Fruit fly (Drosophila melanogaster): ENCODE measurements around the gene PIG-K.
A peak's percentile ranks its signal among the peaks of the same experiment; 100 is the strongest.

The PIG-K gene

dm6 chrX:1963591-1964216, 45.5 kb downstream of the PIG-K start:
- TF ChIP-seq CG4730 (GFP tag; IDR thresholded peaks at IDR 0.05) (peak; percentile 94), run (tag; optimal IDR thresholded peaks at IDR 0.05) (peak; percentile 83), CG11695 (GFP tag; IDR thresholded peaks at IDR 0.05) (peak; percentile 93), ems (GFP tag; optimal IDR thresholded peaks at IDR 0.05) (peak; percentile 95), Hr3 (GFP tag; optimal IDR thresholded peaks at IDR 0.05) (peak; percentile 94), toy (GFP tag; IDR thresholded peaks at IDR 0.05) (peak; percentile 86), B-H1 (GFP tag; IDR thresholded peaks at IDR 0.05) (peak; percentile 94), CG17186 (GFP tag; optimal IDR thresholded peaks at IDR 0.05) (peak; percentile 60), pum (GFP tag; optimal IDR thresholded peaks at IDR 0.05) (peak; percentile 95), CG14860 (GFP tag; IDR thresholded peaks at IDR 0.05; ENCODE audit: partially characterized antibody) (no peak), psq (GFP tag; optimal IDR thresholded peaks at IDR 0.05) (peak; percentile 72), CG18619 (GFP tag; optimal IDR thresholded peaks at IDR 0.05) (peak; percentile 91), Bdp1 (GFP tag; optimal IDR thresholded peaks at IDR 0.05) (peak; percentile 80), CG7928 (GFP tag; optimal IDR thresholded peaks at IDR 0.05) (peak; percentile 71), CG1233 (GFP tag; optimal IDR thresholded peaks at IDR 0.05) (peak; percentile 93), fd64A (GFP tag; optimal IDR thresholded peaks at IDR 0.05) (peak; percentile 91), phol (tag; optimal IDR thresholded peaks at IDR 0.05) (peak; percentile 92), stc (GFP tag; IDR thresholded peaks at IDR 0.05) (peak; percentile 94), CG10366 (GFP tag; IDR thresholded peaks at IDR 0.05) (peak; percentile 97), dysf (GFP tag; IDR thresholded peaks at IDR 0.05) (peak; percentile 97), CG17568 (GFP tag; optimal IDR thresholded peaks at IDR 0.05) (peak; percentile 88), MTF-1 (GFP tag; optimal IDR thresholded peaks at IDR 0.05; ENCODE audit: borderline replicate concordance) (peak; percentile 89), CG4404 (GFP tag; IDR thresholded peaks at IDR 0.05) (peak; percentile 81), nmo (GFP tag; optimal IDR thresholded peaks at IDR 0.05) (peak; percentile 94), CG13123 (GFP tag; optimal IDR thresholded peaks at IDR 0.05) (peak; percentile 86), CG12391 (tag; optimal IDR thresholded peaks at IDR 0.05) (peak; percentile 90), CG33213 (GFP tag; optimal IDR thresholded peaks at IDR 0.05) (peak; percentile 92), lbe (GFP tag; optimal IDR thresholded peaks at IDR 0.05) (no peak), CG11456 (GFP tag; IDR thresholded peaks at IDR 0.05) (peak; percentile 95), crol (GFP tag; IDR thresholded peaks at IDR 0.05) (peak; percentile 70), fd96Cb (tag; optimal IDR thresholded peaks at IDR 0.05) (peak; percentile 95), dm (GFP tag; optimal IDR thresholded peaks at IDR 0.05) (peak; percentile 81), CG9876 (GFP tag; optimal IDR thresholded peaks at IDR 0.05) (peak; percentile 83), HmgZ (tag; optimal IDR thresholded peaks at IDR 0.05) (peak; percentile 95), usp (GFP tag; optimal IDR thresholded peaks at IDR 0.05) (no peak), CG11560 (tag; IDR thresholded peaks at IDR 0.05) (peak; percentile 82), CG10979 (tag; optimal IDR thresholded peaks at IDR 0.05) (peak; percentile 89), CG15479 (GFP tag; optimal IDR thresholded peaks at IDR 0.05) (no peak), ttk (GFP tag; IDR thresholded peaks at IDR 0.05) (peak; percentile 96), grau (tag; optimal IDR thresholded peaks at IDR 0.05) (peak; percentile 99), CG34224 (GFP tag; IDR thresholded peaks at IDR 0.05; ENCODE audit: partially characterized antibody) (no peak), CG3163 (GFP tag; optimal IDR thresholded peaks at IDR 0.05) (peak; percentile 70), CG9609 (GFP tag; optimal IDR thresholded peaks at IDR 0.05) (peak; percentile 91), CG14050 (GFP tag; IDR thresholded peaks at IDR 0.05) (peak; percentile 96), CHES-1-like (GFP tag; optimal IDR thresholded peaks at IDR 0.05) (peak; percentile 92), CG7745 (tag; optimal IDR thresholded peaks at IDR 0.05) (no peak), Bgb (GFP tag; IDR thresholded peaks at IDR 0.05; ENCODE audit: partially characterized antibody) (no peak), Kr (GFP tag; optimal IDR thresholded peaks at IDR 0.05) (no peak), Atf3 (GFP tag; optimal IDR thresholded peaks at IDR 0.05) (peak; percentile 90), Drgx (GFP tag; IDR thresholded peaks at IDR 0.05) (peak; percentile 97), CG5953 (GFP tag; IDR thresholded peaks at IDR 0.05) (peak; percentile 97)
